Fruit fly (Drosophila melanogaster): ENCODE data around the gene Indy.

The Indy gene

dm6 chr3L:18848436-18848835 is 2.4 kb upstream of the Indy start:
- TF ChIP-seq CG7101 (tag; optimal IDR thresholded peaks at IDR 0.05) (peak; percentile 16), Clk (GFP tag; optimal IDR thresholded peaks at IDR 0.05) (no peak), bab1 (GFP tag; optimal IDR thresholded peaks at IDR 0.05) (peak; percentile 90), CG5204 (GFP tag; optimal IDR thresholded peaks at IDR 0.05) (peak; percentile 18), CG11617 (GFP tag; optimal IDR thresholded peaks at IDR 0.05) (no peak), pad (GFP tag; optimal IDR thresholded peaks at IDR 0.05) (peak; percentile 14), CG1620 (GFP tag; optimal IDR thresholded peaks at IDR 0.05) (peak; percentile 30), toe (GFP tag; optimal IDR thresholded peaks at IDR 0.05) (peak; percentile 18), CG33017 (tag; optimal IDR thresholded peaks at IDR 0.05) (no peak)

- TF ChIP-seq tj (GFP tag; optimal IDR thresholded peaks at IDR 0.05) (peak; percentile 58), CG7101 (tag; optimal IDR thresholded peaks at IDR 0.05) (no peak), cic (GFP tag; optimal IDR thresholded peaks at IDR 0.05) (no peak), cnc (optimal IDR thresholded peaks at IDR 0.05) (no peak), Hr96 (GFP tag; optimal IDR thresholded peaks at IDR 0.05) (no peak), Crg-1 (GFP tag; optimal IDR thresholded peaks at IDR 0.05) (no peak), Mnt (GFP tag; optimal IDR thresholded peaks at IDR 0.05) (no peak), CG12768 (GFP tag; optimal IDR thresholded peaks at IDR 0.05) (no peak), CG5204 (GFP tag; optimal IDR thresholded peaks at IDR 0.05) (no peak), CG14711 (tag; optimal IDR thresholded peaks at IDR 0.05) (no peak), pad (GFP tag; optimal IDR thresholded peaks at IDR 0.05) (peak; percentile 91)
Measured at dm6 chr3L:18846272-18846741, 240 bp upstream of the Indy start.

- TF ChIP-seq Crg-1 (GFP tag; optimal IDR thresholded peaks at IDR 0.05) = no peak
- no peak for TF ChIP-seq CG7045 (GFP tag; optimal IDR thresholded peaks at IDR 0.05)
- TF ChIP-seq tj (GFP tag; optimal IDR thresholded peaks at IDR 0.05) = no peak
- TF ChIP-seq toe (GFP tag; optimal IDR thresholded peaks at IDR 0.05) = no peak
- no peak for TF ChIP-seq CG14711 (tag; optimal IDR thresholded peaks at IDR 0.05)
- no peak for TF ChIP-seq CG5204 (GFP tag; optimal IDR thresholded peaks at IDR 0.05)
- TF ChIP-seq CG1620 (GFP tag; optimal IDR thresholded peaks at IDR 0.05) = no peak
- no peak for TF ChIP-seq CG7101 (tag; optimal IDR thresholded peaks at IDR 0.05)
- TF ChIP-seq Hr96 (GFP tag; optimal IDR thresholded peaks at IDR 0.05) = no peak
- no peak for TF ChIP-seq Mnt (GFP tag; optimal IDR thresholded peaks at IDR 0.05)
- no peak for TF ChIP-seq CG12768 (GFP tag; optimal IDR thresholded peaks at IDR 0.05)
Measured at dm6 chr3L:18845833-18846232, 234 bp downstream of the Indy start.

- TF ChIP-seq CG14711 (tag; optimal IDR thresholded peaks at IDR 0.05) = no peak
- no peak for TF ChIP-seq pad (GFP tag; optimal IDR thresholded peaks at IDR 0.05)
Measured at dm6 chr3L:18842236-18842635, 3.8 kb downstream of the Indy start.

- TF ChIP-seq CG7101 (tag; optimal IDR thresholded peaks at IDR 0.05) (no peak), pad (GFP tag; optimal IDR thresholded peaks at IDR 0.05) (peak; percentile 0), tj (GFP tag; optimal IDR thresholded peaks at IDR 0.05) (peak; percentile 35), kay (GFP tag; ENCODE audit: borderline replicate concordance) (peak; percentile 66), CG12768 (GFP tag; optimal IDR thresholded peaks at IDR 0.05) (no peak), cic (GFP tag; optimal IDR thresholded peaks at IDR 0.05) (peak; percentile 4), bab1 (GFP tag; optimal IDR thresholded peaks at IDR 0.05) (peak; percentile 2)
Measured at dm6 chr3L:18841269-18841668, 4.8 kb downstream of the Indy start.

dm6 chr3L:18840370-18841007 is 5.6 kb downstream of the Indy start:
- TF ChIP-seq cic (GFP tag; optimal IDR thresholded peaks at IDR 0.05) = peak; percentile 74
- peak; percentile 21 for TF ChIP-seq CG33017 (tag; optimal IDR thresholded peaks at IDR 0.05)
- TF ChIP-seq tj (GFP tag; optimal IDR thresholded peaks at IDR 0.05) = peak; percentile 41
- peak; percentile 48 for TF ChIP-seq CG1620 (GFP tag; optimal IDR thresholded peaks at IDR 0.05)
- peak; percentile 30 for TF ChIP-seq Crg-1 (GFP tag; optimal IDR thresholded peaks at IDR 0.05)
- no peak for TF ChIP-seq cnc (optimal IDR thresholded peaks at IDR 0.05)
- TF ChIP-seq bab1 (GFP tag; optimal IDR thresholded peaks at IDR 0.05) = peak; percentile 51
- TF ChIP-seq Mnt (GFP tag; optimal IDR thresholded peaks at IDR 0.05) = peak; percentile 86
- TF ChIP-seq Hr96 (GFP tag; optimal IDR thresholded peaks at IDR 0.05) = no peak
- TF ChIP-seq Clk (GFP tag; optimal IDR thresholded peaks at IDR 0.05) = no peak
- TF ChIP-seq ovo (GFP tag; optimal IDR thresholded peaks at IDR 0.05) = peak; percentile 4
- TF ChIP-seq CG11617 (GFP tag; optimal IDR thresholded peaks at IDR 0.05) = peak; percentile 23
- peak; percentile 6 for TF ChIP-seq CG5204 (GFP tag; optimal IDR thresholded peaks at IDR 0.05)
- TF ChIP-seq CG12768 (GFP tag; optimal IDR thresholded peaks at IDR 0.05) = peak; percentile 69

- TF ChIP-seq bab1 (GFP tag; optimal IDR thresholded peaks at IDR 0.05) (no peak), pad (GFP tag; optimal IDR thresholded peaks at IDR 0.05) (peak; percentile 39)
Measured at dm6 chr3L:18839996-18840369, 6.1 kb downstream of the Indy start.
